Worm (Caenorhabditis elegans) whole organism, young adult: ENCODE measurements around the gene arl-3.

Experiments used
- B0261.1 ChIP-seq: sonication (generic microtip); optimal IDR thresholded peaks from 2 replicates; lab custom pipeline; 2016; ENCODE audit warnings: mild to moderate bottlenecking, missing genetic modification characterization, moderate library complexity, missing compliant biosample characterization
- D2030.7 ChIP-seq: fragments of 200-800 bp; sonication (Bioruptor generic); IDR thresholded peaks from 2 replicates; pipeline ENCODE4 v1.3.6; 2022; ENCODE audit warnings: missing genetic modification reagents, missing genetic modification characterization, missing compliant biosample characterization
- F33H1.4 ChIP-seq: fragments of 200-800 bp; sonication (Bioruptor generic); IDR thresholded peaks from 2 replicates; pipeline ENCODE4 v1.3.6; 2022; ENCODE audit warnings: missing genetic modification reagents, missing genetic modification characterization, missing compliant biosample characterization
- K11D2.4 ChIP-seq: fragments of 200-800 bp; sonication (Bioruptor generic); IDR thresholded peaks from 2 replicates; pipeline ENCODE4 v1.3.6; 2022; ENCODE audit warnings: missing genetic modification reagents, missing genetic modification characterization, missing compliant biosample characterization
- T26A5.8 ChIP-seq: sonication (generic microtip); optimal IDR thresholded peaks from 2 replicates; lab custom pipeline; 2016; ENCODE audit warnings: missing genetic modification characterization, missing compliant biosample characterization
- Y67H2A.10 ChIP-seq: fragments of 200-800 bp; sonication (Bioruptor generic); conservative IDR thresholded peaks from 2 replicates; pipeline ENCODE4 v1.3.6; 2022; ENCODE audit warnings: missing genetic modification reagents, missing genetic modification characterization, missing compliant biosample characterization
- ZK185.1 ChIP-seq: sonication (generic microtip); optimal IDR thresholded peaks from 2 replicates; lab custom pipeline; 2016; ENCODE audit warnings: mild to moderate bottlenecking, missing genetic modification characterization, missing compliant biosample characterization; ENCODE audit not compliant: poor library complexity, severe bottlenecking
- akir-1 ChIP-seq: fragments of 200-800 bp; sonication (Bioruptor generic); optimal IDR thresholded peaks from 2 replicates; lab custom pipeline; 2018; ENCODE audit warnings: mild to moderate bottlenecking, missing genetic modification characterization, moderate library complexity, missing compliant biosample characterization
- attf-6 ChIP-seq: fragments of 200-800 bp; sonication (Bioruptor generic); IDR thresholded peaks from 2 replicates; pipeline ENCODE4 v1.3.6; 2022; ENCODE audit warnings: missing genetic modification reagents, missing genetic modification characterization, missing compliant biosample characterization
- egl-44 ChIP-seq: fragments of 200-800 bp; sonication (Bioruptor generic); IDR thresholded peaks from 2 replicates; pipeline ENCODE4 v1.3.6; 2022; ENCODE audit warnings: missing genetic modification reagents, missing genetic modification characterization, missing compliant biosample characterization
- hmg-1.2 ChIP-seq: fragments of 200-800 bp; sonication (Bioruptor generic); IDR thresholded peaks from 2 replicates; pipeline ENCODE4 v1.3.6; 2022; ENCODE audit warnings: missing genetic modification reagents, missing genetic modification characterization, missing compliant biosample characterization
- lag-1 ChIP-seq: fragments of 200-800 bp; sonication (Bioruptor generic); IDR thresholded peaks from 2 replicates; pipeline ENCODE4 v1.3.6; 2022; ENCODE audit warnings: missing genetic modification reagents, missing genetic modification characterization, missing compliant biosample characterization
- nfya-2 ChIP-seq: fragments of 200-800 bp; sonication (Bioruptor generic); IDR thresholded peaks from 2 replicates; pipeline ENCODE4 v1.3.6; 2022; ENCODE audit warnings: missing genetic modification reagents, missing genetic modification characterization, missing compliant biosample characterization
- rcor-1 ChIP-seq: fragments of 200-800 bp; sonication (Bioruptor generic); IDR thresholded peaks from 2 replicates; pipeline ENCODE4 v1.3.6; 2022; ENCODE audit warnings: missing genetic modification reagents, missing genetic modification characterization, missing compliant biosample characterization
- snpc-1.1 ChIP-seq: sonication (generic microtip); optimal IDR thresholded peaks from 2 replicates; lab custom pipeline; 2017; ENCODE audit warnings: missing genetic modification characterization, mild to moderate bottlenecking, missing compliant biosample characterization, antibody characterized with exemption, moderate library complexity, missing genotype, missing genetic modification reagents; ENCODE audit not compliant: insufficient read depth
- sptf-2 ChIP-seq: fragments of 200-800 bp; sonication (Bioruptor generic); optimal IDR thresholded peaks from 2 replicates; lab custom pipeline; 2018; ENCODE audit warnings: mild to moderate bottlenecking, missing genetic modification characterization, missing compliant biosample characterization
- tbp1 ChIP-seq: fragments of 200-800 bp; sonication (Bioruptor generic); optimal IDR thresholded peaks from 2 replicates; lab custom pipeline; 2018; ENCODE audit warnings: mild to moderate bottlenecking, missing genetic modification characterization, missing compliant biosample characterization
- ztf-22 ChIP-seq: fragments of 200-800 bp; sonication (Bioruptor generic); optimal IDR thresholded peaks from 2 replicates; lab custom pipeline; 2018; ENCODE audit warnings: mild to moderate bottlenecking, missing genetic modification characterization, moderate library complexity, missing compliant biosample characterization

Gene arl-3

ce11 chrII:14647550-14647949 lies 41.3 kb downstream of the arl-3 start:
- no peak for TF ChIP-seq B0261.1 (tag; lab: Kevin White, UChicago)
- TF ChIP-seq ztf-22 (GFP tag; lab: Kevin White, UChicago): no peak
- no peak for TF ChIP-seq sptf-2 (GFP tag; lab: Kevin White, UChicago)
- no peak for TF ChIP-seq ZK185.1
- no peak for TF ChIP-seq snpc-1.1 (tag; lab: Kevin White, UChicago)
- no peak for TF ChIP-seq attf-6
- TF ChIP-seq egl-44 (GFP tag; lab: Robert Waterston, UW): no peak
- TF ChIP-seq akir-1 (GFP tag; lab: Kevin White, UChicago): no peak
- TF ChIP-seq D2030.7 (GFP tag; lab: Robert Waterston, UW): no peak
- TF ChIP-seq nfya-2 (GFP tag; lab: Robert Waterston, UW): no peak
- no peak for TF ChIP-seq K11D2.4 (GFP tag; lab: Robert Waterston, UW)
- TF ChIP-seq F33H1.4 (GFP tag; lab: Robert Waterston, UW): no peak
- no peak for TF ChIP-seq T26A5.8
- no peak for TF ChIP-seq tbp1
- TF ChIP-seq lag-1 (GFP tag; lab: Robert Waterston, UW): no peak
- no peak for TF ChIP-seq rcor-1 (GFP tag; lab: Robert Waterston, UW)
- TF ChIP-seq Y67H2A.10 (GFP tag; lab: Robert Waterston, UW): no peak
- TF ChIP-seq hmg-1.2: no peak
- TF ChIP-seq, all 124 proteins: peak for 0
